Worm (Caenorhabditis elegans) whole organism, late embryonic: ENCODE data around the gene cdh-9.

Source experiments
- ceh-31 ChIP-seq: sonication (generic microtip); optimal IDR thresholded peaks from 2 replicates; lab custom pipeline; 2016; ENCODE audit warnings: missing genetic modification characterization, missing compliant biosample characterization
- hlh-13 ChIP-seq: fragments of 200-800 bp; sonication (Bioruptor generic); optimal IDR thresholded peaks from 2 replicates; lab custom pipeline; 2018; ENCODE audit warnings: mild to moderate bottlenecking, missing genetic modification characterization, missing compliant biosample characterization
- tbx-7 ChIP-seq: sonication (generic microtip); optimal IDR thresholded peaks from 2 replicates; lab custom pipeline; 2016; ENCODE audit warnings: missing genotype, missing genetic modification characterization, missing compliant biosample characterization

- TF ChIP-seq hlh-13 (GFP tag; lab: Kevin White, UChicago): no peak
- TF ChIP-seq ceh-31 (tag; lab: Kevin White, UChicago): no peak
- no peak for TF ChIP-seq tbx-7
Observed at ce11 chrX:16597791-16598190, 2.8 kb downstream of the cdh-9 start.
